Worm (Caenorhabditis elegans): Measurements from ENCODE around the gene lin-8.
A peak's percentile ranks its signal among the peaks of the same experiment; 100 is the strongest.

Gene lin-8

ce11 chrII:3078496-3078895, 21.9 kb downstream of the lin-8 start, which contains the start of gene copb-1:
TSS of gene copb-1 (plus strand) at chrII:3078796.
- TF ChIP-seq ref-1 (GFP tag; conservative IDR thresholded peaks at IDR 0.05): no peak
- no peak for TF ChIP-seq cog-1 (tag; optimal IDR thresholded peaks at IDR 0.05)
- no peak for TF ChIP-seq ztf-29 (GFP tag; IDR thresholded peaks at IDR 0.05)
- TF ChIP-seq flt-1 (GFP tag; IDR thresholded peaks at IDR 0.05): no peak
- no peak for TF ChIP-seq T22C8.4 (GFP tag; IDR thresholded peaks at IDR 0.05)
- TF ChIP-seq ztf-23 (GFP tag; IDR thresholded peaks at IDR 0.05): no peak
- no peak for TF ChIP-seq tab-1 (GFP tag; IDR thresholded peaks at IDR 0.05)
- no peak for TF ChIP-seq med-1 (GFP tag; optimal IDR thresholded peaks at IDR 0.05; ENCODE audit: insufficient read depth)
- TF ChIP-seq klf-2 (GFP tag; conservative IDR thresholded peaks at IDR 0.05): no peak

ce11 chrII:3087134-3087533, 30.5 kb downstream of the lin-8 start:
- no peak for TF ChIP-seq ztf-29 (GFP tag; IDR thresholded peaks at IDR 0.05)
- no peak for TF ChIP-seq med-1 (GFP tag; optimal IDR thresholded peaks at IDR 0.05; ENCODE audit: insufficient read depth)
- no peak for TF ChIP-seq ztf-23 (GFP tag; IDR thresholded peaks at IDR 0.05)
- no peak for TF ChIP-seq flt-1 (GFP tag; IDR thresholded peaks at IDR 0.05)

ce11 chrII:3091268-3091667, 34.6 kb downstream of the lin-8 start, which contains the start of gene srg-21:
TSS of gene srg-21 (minus strand) at chrII:3091368.
- TF ChIP-seq cog-1 (tag; optimal IDR thresholded peaks at IDR 0.05): no peak
- TF ChIP-seq med-1 (GFP tag; optimal IDR thresholded peaks at IDR 0.05; ENCODE audit: insufficient read depth): no peak
- no peak for TF ChIP-seq tab-1 (GFP tag; IDR thresholded peaks at IDR 0.05)
- TF ChIP-seq ztf-29 (GFP tag; IDR thresholded peaks at IDR 0.05): no peak
- no peak for TF ChIP-seq T22C8.4 (GFP tag; IDR thresholded peaks at IDR 0.05)
- TF ChIP-seq ztf-23 (GFP tag; IDR thresholded peaks at IDR 0.05): no peak
- TF ChIP-seq ref-1 (GFP tag; conservative IDR thresholded peaks at IDR 0.05): no peak
- no peak for TF ChIP-seq klf-2 (GFP tag; conservative IDR thresholded peaks at IDR 0.05)

ce11 chrII:3093352-3093751, 36.7 kb downstream of the lin-8 start, which contains the start of gene srg-22:
TSS of gene srg-22 (minus strand) at chrII:3093452.
- TF ChIP-seq ztf-23 (GFP tag; IDR thresholded peaks at IDR 0.05): no peak
- no peak for TF ChIP-seq med-1 (GFP tag; optimal IDR thresholded peaks at IDR 0.05; ENCODE audit: insufficient read depth)
- TF ChIP-seq ref-1 (GFP tag; conservative IDR thresholded peaks at IDR 0.05): no peak
- no peak for TF ChIP-seq flt-1 (GFP tag; IDR thresholded peaks at IDR 0.05)
- TF ChIP-seq ztf-29 (GFP tag; IDR thresholded peaks at IDR 0.05): no peak
- TF ChIP-seq klf-2 (GFP tag; conservative IDR thresholded peaks at IDR 0.05): no peak
- TF ChIP-seq T22C8.4 (GFP tag; IDR thresholded peaks at IDR 0.05): no peak
- no peak for TF ChIP-seq cog-1 (tag; optimal IDR thresholded peaks at IDR 0.05)
- no peak for TF ChIP-seq tab-1 (GFP tag; IDR thresholded peaks at IDR 0.05)

ce11 chrII:3096060-3096459, 39.4 kb downstream of the lin-8 start, which contains the start of gene srg-23:
TSS of gene srg-23 (minus strand) at chrII:3096160.
- no peak for TF ChIP-seq ztf-23 (GFP tag; IDR thresholded peaks at IDR 0.05)
- TF ChIP-seq tab-1 (GFP tag; IDR thresholded peaks at IDR 0.05): no peak
- no peak for TF ChIP-seq cog-1 (tag; optimal IDR thresholded peaks at IDR 0.05)
- no peak for TF ChIP-seq ztf-29 (GFP tag; IDR thresholded peaks at IDR 0.05)
- TF ChIP-seq ref-1 (GFP tag; conservative IDR thresholded peaks at IDR 0.05): no peak
- no peak for TF ChIP-seq med-1 (GFP tag; optimal IDR thresholded peaks at IDR 0.05; ENCODE audit: insufficient read depth)
- no peak for TF ChIP-seq flt-1 (GFP tag; IDR thresholded peaks at IDR 0.05)
- no peak for TF ChIP-seq T22C8.4 (GFP tag; IDR thresholded peaks at IDR 0.05)
- TF ChIP-seq klf-2 (GFP tag; conservative IDR thresholded peaks at IDR 0.05): no peak

- TF ChIP-seq ztf-29 (GFP tag; IDR thresholded peaks at IDR 0.05) (no peak), ztf-23 (GFP tag; IDR thresholded peaks at IDR 0.05) (no peak), klf-2 (GFP tag; conservative IDR thresholded peaks at IDR 0.05) (no peak)
Observed at ce11 chrII:3096857-3097256, 40.2 kb downstream of the lin-8 start, which contains the start of gene Y25C1A.14. TSS of gene Y25C1A.14 (minus strand) at chrII:3096957.

- TF ChIP-seq med-1 (GFP tag; optimal IDR thresholded peaks at IDR 0.05; ENCODE audit: insufficient read depth) (no peak), klf-2 (GFP tag; conservative IDR thresholded peaks at IDR 0.05) (no peak), tab-1 (GFP tag; IDR thresholded peaks at IDR 0.05) (no peak), T22C8.4 (GFP tag; IDR thresholded peaks at IDR 0.05) (no peak), cog-1 (tag; optimal IDR thresholded peaks at IDR 0.05) (no peak), ref-1 (GFP tag; conservative IDR thresholded peaks at IDR 0.05) (no peak), flt-1 (GFP tag; IDR thresholded peaks at IDR 0.05) (no peak), ztf-23 (GFP tag; IDR thresholded peaks at IDR 0.05) (no peak), ztf-29 (GFP tag; IDR thresholded peaks at IDR 0.05) (no peak)
Observed at ce11 chrII:3100546-3100945, 43.9 kb downstream of the lin-8 start, which contains the start of gene srg-24. TSS of gene srg-24 (minus strand) at chrII:3100646.

ce11 chrII:3102018-3102417, 45.4 kb downstream of the lin-8 start, which contains the start of gene clec-121:
TSS of gene clec-121 (plus strand) at chrII:3102318.
- TF ChIP-seq ref-1 (GFP tag; conservative IDR thresholded peaks at IDR 0.05): no peak
- TF ChIP-seq tab-1 (GFP tag; IDR thresholded peaks at IDR 0.05): no peak
- no peak for TF ChIP-seq klf-2 (GFP tag; conservative IDR thresholded peaks at IDR 0.05)
- no peak for TF ChIP-seq ztf-23 (GFP tag; IDR thresholded peaks at IDR 0.05)
- TF ChIP-seq T22C8.4 (GFP tag; IDR thresholded peaks at IDR 0.05): no peak
- TF ChIP-seq cog-1 (tag; optimal IDR thresholded peaks at IDR 0.05): no peak
- no peak for TF ChIP-seq flt-1 (GFP tag; IDR thresholded peaks at IDR 0.05)
- TF ChIP-seq med-1 (GFP tag; optimal IDR thresholded peaks at IDR 0.05; ENCODE audit: insufficient read depth): no peak
- no peak for TF ChIP-seq ztf-29 (GFP tag; IDR thresholded peaks at IDR 0.05)

ce11 chrII:3105765-3106164, 49.1 kb downstream of the lin-8 start, which contains the start of gene clec-122:
TSS of gene clec-122 (plus strand) at chrII:3106065.
- TF ChIP-seq med-1 (GFP tag; optimal IDR thresholded peaks at IDR 0.05; ENCODE audit: insufficient read depth) (no peak), ref-1 (GFP tag; conservative IDR thresholded peaks at IDR 0.05) (no peak), cog-1 (tag; optimal IDR thresholded peaks at IDR 0.05) (no peak), ztf-23 (GFP tag; IDR thresholded peaks at IDR 0.05) (no peak), ztf-29 (GFP tag; IDR thresholded peaks at IDR 0.05) (no peak), klf-2 (GFP tag; conservative IDR thresholded peaks at IDR 0.05) (no peak), T22C8.4 (GFP tag; IDR thresholded peaks at IDR 0.05) (no peak), tab-1 (GFP tag; IDR thresholded peaks at IDR 0.05) (no peak), flt-1 (GFP tag; IDR thresholded peaks at IDR 0.05) (no peak)

ce11 chrII:3108101-3108500, 51.5 kb downstream of the lin-8 start:
- no peak for TF ChIP-seq T22C8.4 (GFP tag; IDR thresholded peaks at IDR 0.05)
- 0 out of 2 replicates have a peak, but pooled peaks have one; percentile 47 for TF ChIP-seq tab-1 (GFP tag; IDR thresholded peaks at IDR 0.05)
